Fruit fly (Drosophila melanogaster) whole organism: Measurements from ENCODE around the gene ana1.

Source experiments
- CG8478 ChIP-seq: fragments of >200 bp; optimal IDR thresholded peaks from 2 replicates; lab custom pipeline; 2018; ENCODE audit warnings: inconsistent platforms
- Dll ChIP-seq: fragments of >200 bp; optimal IDR thresholded peaks from 2 replicates; lab custom pipeline; 2017
- pan ChIP-seq: fragments of >200 bp; optimal IDR thresholded peaks from 2 replicates; lab custom pipeline; 2017
- psq ChIP-seq: fragments of >200 bp; optimal IDR thresholded peaks from 2 replicates; lab custom pipeline; 2017
- usp ChIP-seq: fragments of >200 bp; optimal IDR thresholded peaks from 2 replicates; lab custom pipeline; 2017; ENCODE audit warnings: missing biosample characterization, missing genetic modification characterization, mixed read lengths

DNA sequence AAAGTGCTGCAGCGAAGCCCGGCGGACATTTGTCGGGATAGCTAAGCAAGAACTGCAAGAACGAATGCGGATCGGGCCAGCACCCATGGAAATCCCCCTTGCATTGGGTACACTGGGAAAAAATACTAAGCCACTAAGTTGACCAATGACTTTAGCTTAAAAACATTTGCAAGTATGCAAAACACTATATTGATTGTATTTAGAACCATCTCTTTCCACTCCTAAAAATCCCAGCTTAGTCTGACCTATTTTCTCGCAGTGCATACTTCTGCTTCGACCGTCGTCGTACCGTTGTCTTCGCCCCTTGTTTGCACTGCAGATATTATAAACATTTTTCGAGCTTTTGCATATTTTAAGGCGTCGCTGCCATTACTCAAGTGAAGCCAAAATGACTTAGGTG is 34.3 kb upstream of the ana1 start:
- TF ChIP-seq CG8478 (lab: Kevin White, UChicago) (no peak), usp (no peak), pan (lab: Kevin White, UChicago) (no peak), Dll (no peak), psq (lab: Kevin White, UChicago) (no peak)
